Fruit fly (Drosophila melanogaster): ENCODE measurements around the gene MED30.
A peak's percentile ranks its signal among the peaks of the same experiment; 100 is the strongest.

MED30 gene

dm6 chr3L:627819-628601 lies 25.9 kb downstream of the MED30 start:
- TF ChIP-seq Bdp1 (GFP tag; optimal IDR thresholded peaks at IDR 0.05) (peak; percentile 31), CG7372 (GFP tag; IDR thresholded peaks at IDR 0.05) (0 out of 2 replicates have a peak, but pooled peaks have one; percentile 29), NC2β (GFP tag; optimal IDR thresholded peaks at IDR 0.05) (no peak), her (GFP tag; optimal IDR thresholded peaks at IDR 0.05) (peak; percentile 56), sob (GFP tag; IDR thresholded peaks at IDR 0.05) (peak; percentile 26), CG9876 (GFP tag; optimal IDR thresholded peaks at IDR 0.05) (peak; percentile 13), corto (GFP tag; optimal IDR thresholded peaks at IDR 0.05) (no peak), ac (GFP tag; optimal IDR thresholded peaks at IDR 0.05) (no peak), chif (GFP tag; optimal IDR thresholded peaks at IDR 0.05) (peak in 1 of 2 experiments; percentile 11), CG8924 (tag; optimal IDR thresholded peaks at IDR 0.05) (peak; percentile 69), Optix (GFP tag; IDR thresholded peaks at IDR 0.05) (peak; percentile 62), CG10654 (GFP tag; optimal IDR thresholded peaks at IDR 0.05) (peak; percentile 17), gfzf (GFP tag; optimal IDR thresholded peaks at IDR 0.05) (peak; percentile 57), CG12236 (GFP tag; optimal IDR thresholded peaks at IDR 0.05) (no peak), CG12299 (tag; optimal IDR thresholded peaks at IDR 0.05) (peak; percentile 51), CG18262 (tag; optimal IDR thresholded peaks at IDR 0.05) (peak; percentile 6), wor (GFP tag; IDR thresholded peaks at IDR 0.05) (0 out of 2 replicates have a peak, but pooled peaks have one; percentile 20), CG7556 (GFP tag; optimal IDR thresholded peaks at IDR 0.05) (no peak), CG2129 (GFP tag; IDR thresholded peaks at IDR 0.05; ENCODE audit: partially characterized antibody) (no peak), unpg (GFP tag; optimal IDR thresholded peaks at IDR 0.05) (peak; percentile 16), CG18011 (GFP tag; optimal IDR thresholded peaks at IDR 0.05) (no peak), trh (GFP tag; optimal IDR thresholded peaks at IDR 0.05) (no peak), eyg (GFP tag; optimal IDR thresholded peaks at IDR 0.05) (no peak), inv (GFP tag; IDR thresholded peaks at IDR 0.05; ENCODE audit: partially characterized antibody) (peak; percentile 38; the same call in 1 of the 2 replicates), Dll (GFP tag; IDR thresholded peaks at IDR 0.05; ENCODE audit: partially characterized antibody) (no peak), gt (GFP tag; IDR thresholded peaks at IDR 0.05) (no peak), CG16815 (GFP tag; optimal IDR thresholded peaks at IDR 0.05) (peak; percentile 50), Dad (GFP tag; optimal IDR thresholded peaks at IDR 0.05) (no peak), CG8388 (GFP tag; optimal IDR thresholded peaks at IDR 0.05) (peak; percentile 7), CG31224 (GFP tag; IDR thresholded peaks at IDR 0.05) (peak; percentile 59), Eip74EF (GFP tag; optimal IDR thresholded peaks at IDR 0.05) (peak in 1 of 2 experiments; percentile 50), esg (GFP tag; conservative IDR thresholded peaks at IDR 0.05) (no peak; the same call in 1 of the 2 replicates), gcm (GFP tag; optimal IDR thresholded peaks at IDR 0.05) (peak; percentile 50), Hand (GFP tag; optimal IDR thresholded peaks at IDR 0.05) (peak; percentile 64), CG6175 (GFP tag; IDR thresholded peaks at IDR 0.05) (peak; percentile 93), CoRest (tag; optimal IDR thresholded peaks at IDR 0.05) (peak; percentile 36), CG6654 (GFP tag; optimal IDR thresholded peaks at IDR 0.05) (no peak), sqz (GFP tag; optimal IDR thresholded peaks at IDR 0.05) (peak; percentile 49), CG34376 (GFP tag; optimal IDR thresholded peaks at IDR 0.05) (peak; percentile 95), Dip2 (GFP tag; IDR thresholded peaks at IDR 0.05) (no peak), Lpt (GFP tag; optimal IDR thresholded peaks at IDR 0.05) (no peak), CG3281 (GFP tag; optimal IDR thresholded peaks at IDR 0.05) (peak; percentile 49), CG13296 (GFP tag; optimal IDR thresholded peaks at IDR 0.05) (no peak), CG12391 (tag; optimal IDR thresholded peaks at IDR 0.05) (peak; percentile 0), MBD-R2 (GFP tag; IDR thresholded peaks at IDR 0.05) (peak; percentile 30; the same call in 1 of the 2 replicates), sug (tag; optimal IDR thresholded peaks at IDR 0.05) (peak; percentile 94), zen2 (GFP tag; IDR thresholded peaks at IDR 0.05; ENCODE audit: partially characterized antibody) (peak; percentile 78; the same call in 2 of the 3 replicates), CG7745 (tag; optimal IDR thresholded peaks at IDR 0.05) (no peak)

Data from whole organism, embryonic.